Fruit fly (Drosophila melanogaster) whole organism, embryonic: ENCODE results near the gene red.

ENCODE experiments used
- Atf6 ChIP-seq: fragments of 200-800 bp; sonication (Bioruptor generic); IDR thresholded peaks from 2 replicates; pipeline ENCODE4 v1.3.6; 2022; ENCODE audit warnings: missing biosample characterization, missing genetic modification characterization
- CG10321 ChIP-seq: fragments of 200-800 bp; sonication (Bioruptor generic); IDR thresholded peaks from 2 replicates; pipeline ENCODE4 v1.3.6; 2022; ENCODE audit warnings: missing biosample characterization, missing genetic modification characterization
- CG12071 ChIP-seq: fragments of 200-800 bp; sonication (Bioruptor generic); optimal IDR thresholded peaks from 3 replicates; lab custom pipeline; 2018; ENCODE audit warnings: missing biosample characterization, mild to moderate bottlenecking, missing genetic modification characterization
- CG12769 ChIP-seq: fragments of 200-800 bp; sonication (Bioruptor generic); optimal IDR thresholded peaks from 2 replicates; lab custom pipeline; 2019; ENCODE audit warnings: missing biosample characterization, mild to moderate bottlenecking, missing genetic modification characterization, moderate library complexity
- CG13123 ChIP-seq: fragments of 200-800 bp; sonication (Bioruptor generic); optimal IDR thresholded peaks from 2 replicates; lab custom pipeline; 2016; ENCODE audit warnings: missing biosample characterization, missing genetic modification characterization
- CG13775 ChIP-seq: fragments of 200-800 bp; sonication (Bioruptor generic); optimal IDR thresholded peaks from 3 replicates; lab custom pipeline; 2017; ENCODE audit warnings: missing biosample characterization, mild to moderate bottlenecking, missing genetic modification characterization
- CG2116 ChIP-seq: fragments of 200-800 bp; sonication (Bioruptor generic); optimal IDR thresholded peaks from 3 replicates; lab custom pipeline; 2018; ENCODE audit warnings: missing biosample characterization, mild to moderate bottlenecking, missing genetic modification characterization
- CG3065 ChIP-seq: fragments of 200-800 bp; sonication (Bioruptor generic); optimal IDR thresholded peaks from 2 replicates; lab custom pipeline; 2016; ENCODE audit warnings: missing biosample characterization, missing genetic modification characterization
- CG31365 ChIP-seq: fragments of 200-800 bp; sonication (Bioruptor generic); optimal IDR thresholded peaks from 2 replicates; lab custom pipeline; 2018; ENCODE audit warnings: missing biosample characterization, mild to moderate bottlenecking, missing genetic modification characterization
- CG31441 ChIP-seq: fragments of 200-800 bp; sonication (Bioruptor generic); IDR thresholded peaks from 2 replicates; pipeline ENCODE4 v1.3.6; 2022; ENCODE audit warnings: missing biosample characterization, missing genetic modification characterization
- CG6854 ChIP-seq: fragments of 200-800 bp; sonication (Bioruptor generic); optimal IDR thresholded peaks from 3 replicates; lab custom pipeline; 2017; ENCODE audit warnings: missing biosample characterization, mild to moderate bottlenecking, missing genetic modification characterization
- CG7372 ChIP-seq: fragments of 200-800 bp; sonication (Bioruptor generic); IDR thresholded peaks from 2 replicates; pipeline ENCODE4 v1.3.6; 2022; ENCODE audit warnings: missing biosample characterization, missing genetic modification characterization
- CG7556 ChIP-seq: fragments of 200-800 bp; sonication (Bioruptor generic); optimal IDR thresholded peaks from 2 replicates; lab custom pipeline; 2017; ENCODE audit warnings: missing biosample characterization, mild to moderate bottlenecking, missing genetic modification characterization
- CG8290 ChIP-seq, 3 experiments: fragments of 200-800 bp; sonication (Bioruptor generic); optimal IDR thresholded peaks; 2 replicates each; lab custom pipeline; 2016 to 2019; ENCODE audit warnings: missing biosample characterization in 3 of 3, missing genetic modification characterization in 3 of 3, mild to moderate bottlenecking in 2 of 3, moderate library complexity in 1 of 3
- CG9437 ChIP-seq: fragments of 200-800 bp; sonication (Bioruptor generic); optimal IDR thresholded peaks from 2 replicates; lab custom pipeline; 2018; ENCODE audit warnings: missing biosample characterization, mild to moderate bottlenecking, missing genetic modification characterization
- CG9727 ChIP-seq: fragments of 200-800 bp; sonication (Bioruptor generic); optimal IDR thresholded peaks from 3 replicates; lab custom pipeline; 2017; ENCODE audit warnings: missing biosample characterization, mild to moderate bottlenecking, missing genetic modification characterization
- D19B ChIP-seq: fragments of 200-800 bp; sonication (Bioruptor generic); optimal IDR thresholded peaks from 2 replicates; lab custom pipeline; 2017; ENCODE audit warnings: missing biosample characterization, mild to moderate bottlenecking, missing genetic modification characterization
- Dip2 ChIP-seq: fragments of 200-800 bp; sonication (Bioruptor generic); IDR thresholded peaks from 2 replicates; pipeline ENCODE4 v1.3.6; 2022; ENCODE audit warnings: missing biosample characterization, missing genetic modification characterization
- Eip74EF ChIP-seq, 2 experiments: fragments of 200-800 bp in 1 of 2; fragments of >200 bp in 1 of 2; sonication (Bioruptor generic) in 1 of 2; optimal IDR thresholded peaks; 2 replicates each; lab custom pipeline; 2017 to 2019; ENCODE audit warnings: missing biosample characterization in 2 of 2, missing genetic modification characterization in 2 of 2, mild to moderate bottlenecking in 1 of 2, moderate library complexity in 1 of 2
- HHEX ChIP-seq: fragments of 200-800 bp; sonication (Bioruptor generic); optimal IDR thresholded peaks from 3 replicates; lab custom pipeline; 2017; ENCODE audit warnings: missing biosample characterization, mild to moderate bottlenecking, missing genetic modification characterization, missing genetic modification reagents
- Hmx ChIP-seq: fragments of 200-800 bp; sonication (Bioruptor generic); optimal IDR thresholded peaks from 2 replicates; lab custom pipeline; 2016; ENCODE audit warnings: missing biosample characterization, missing genetic modification characterization
- Hr51 ChIP-seq, 2 experiments: fragments of 200-800 bp; sonication (Bioruptor generic); optimal IDR thresholded peaks; 2 replicates in 1 of 2; 3 replicates in 1 of 2; lab custom pipeline; 2016 to 2018; ENCODE audit warnings: missing biosample characterization in 2 of 2, missing genetic modification characterization in 2 of 2, mild to moderate bottlenecking in 1 of 2, moderate library complexity in 1 of 2
- MBD-R2 ChIP-seq: fragments of 200-800 bp; sonication (Bioruptor generic); IDR thresholded peaks from 2 replicates; pipeline ENCODE4 v1.3.6; 2022; ENCODE audit warnings: missing biosample characterization, missing genetic modification characterization
- Myb ChIP-seq: fragments of 200-800 bp; sonication (Bioruptor generic); optimal IDR thresholded peaks from 2 replicates; lab custom pipeline; 2016; ENCODE audit warnings: missing biosample characterization, missing genetic modification characterization
- PHDP ChIP-seq: fragments of 200-800 bp; sonication (Bioruptor generic); optimal IDR thresholded peaks from 3 replicates; lab custom pipeline; 2018; ENCODE audit warnings: missing biosample characterization, mild to moderate bottlenecking, missing genetic modification characterization, moderate library complexity
- Scr ChIP-seq: fragments of 200-800 bp; sonication (Bioruptor generic); IDR thresholded peaks from 2 replicates; pipeline ENCODE4 v1.3.6; 2022; ENCODE audit warnings: missing biosample characterization, missing genetic modification characterization; ENCODE audit not compliant: partially characterized antibody
- Sox102F ChIP-seq: fragments of 200-800 bp; sonication (Bioruptor generic); optimal IDR thresholded peaks from 2 replicates; lab custom pipeline; 2018; ENCODE audit warnings: missing biosample characterization, mild to moderate bottlenecking, missing genetic modification characterization, moderate library complexity
- Vsx1 ChIP-seq: fragments of 200-800 bp; sonication (Bioruptor generic); optimal IDR thresholded peaks from 2 replicates; lab custom pipeline; 2017; ENCODE audit warnings: missing biosample characterization, mild to moderate bottlenecking, missing genetic modification characterization, missing genetic modification reagents
- aop ChIP-seq: fragments of 200-800 bp; sonication (Bioruptor generic); IDR thresholded peaks from 2 replicates; pipeline ENCODE4 v1.3.6; 2022; ENCODE audit warnings: missing biosample characterization, missing genetic modification characterization
- bbx ChIP-seq: fragments of 200-800 bp; sonication (Bioruptor generic); IDR thresholded peaks from 2 replicates; pipeline ENCODE4 v1.3.6; 2022; ENCODE audit warnings: missing biosample characterization, missing genetic modification characterization; ENCODE audit not compliant: partially characterized antibody
- ci ChIP-seq: fragments of 200-800 bp; sonication (Bioruptor generic); IDR thresholded peaks from 3 replicates; pipeline ENCODE4 v1.3.6; 2022; ENCODE audit warnings: missing biosample characterization, missing genetic modification characterization
- cwo ChIP-seq: fragments of 200-800 bp; sonication (Bioruptor generic); optimal IDR thresholded peaks from 3 replicates; lab custom pipeline; 2017; ENCODE audit warnings: missing biosample characterization, missing genetic modification characterization, mild to moderate bottlenecking, moderate library complexity, missing genetic modification reagents
- dysf ChIP-seq: fragments of 200-800 bp; sonication (Bioruptor generic); IDR thresholded peaks from 3 replicates; pipeline ENCODE4 v1.3.6; 2022; ENCODE audit warnings: missing biosample characterization, missing genetic modification characterization
- ewg ChIP-seq: fragments of 200-800 bp; sonication (Bioruptor generic); optimal IDR thresholded peaks from 3 replicates; lab custom pipeline; 2017; ENCODE audit warnings: mild to moderate bottlenecking, missing biosample characterization, missing genetic modification reagents, missing genetic modification characterization
- grn ChIP-seq: fragments of 200-800 bp; sonication (Bioruptor generic); optimal IDR thresholded peaks from 3 replicates; lab custom pipeline; 2017; ENCODE audit warnings: missing biosample characterization, missing genetic modification characterization
- gro ChIP-seq: fragments of 200-800 bp; sonication (Bioruptor generic); optimal IDR thresholded peaks from 2 replicates; lab custom pipeline; 2016; ENCODE audit warnings: missing biosample characterization, missing genetic modification characterization
- gsb ChIP-seq: fragments of 200-800 bp; sonication (Bioruptor generic); IDR thresholded peaks from 2 replicates; pipeline ENCODE4 v1.3.6; 2022; ENCODE audit warnings: missing biosample characterization, missing genetic modification characterization
- h ChIP-seq: fragments of >200 bp; optimal IDR thresholded peaks from 2 replicates; lab custom pipeline; 2017
- hb ChIP-seq: fragments of 200-800 bp; sonication (Bioruptor generic); IDR thresholded peaks from 3 replicates; pipeline ENCODE4 v1.3.6; 2022; ENCODE audit warnings: missing biosample characterization, missing genetic modification characterization; ENCODE audit not compliant: partially characterized antibody
- lov ChIP-seq, 2 experiments: fragments of 200-800 bp in 1 of 2; fragments of >200 bp in 1 of 2; sonication (Bioruptor generic) in 1 of 2; IDR thresholded peaks in 1 of 2; optimal IDR thresholded peaks in 1 of 2; 2 replicates in 1 of 2; 3 replicates in 1 of 2; pipeline versions ENCODE4 v1.3.6 to Lab custom; 2017 to 2022; ENCODE audit warnings: missing biosample characterization in 1 of 2, missing genetic modification characterization in 1 of 2
- mirr ChIP-seq: fragments of 200-800 bp; sonication (Bioruptor generic); optimal IDR thresholded peaks from 3 replicates; lab custom pipeline; 2018; ENCODE audit warnings: missing biosample characterization, mild to moderate bottlenecking, missing genetic modification characterization
- phol ChIP-seq: fragments of 200-800 bp; sonication (Bioruptor generic); optimal IDR thresholded peaks from 3 replicates; lab custom pipeline; 2018; ENCODE audit warnings: missing biosample characterization, mild to moderate bottlenecking, missing genetic modification characterization, moderate library complexity
- row ChIP-seq: fragments of 200-800 bp; sonication (Bioruptor generic); IDR thresholded peaks from 3 replicates; pipeline ENCODE4 v1.3.6; 2022; ENCODE audit warnings: missing biosample characterization, missing genetic modification characterization
- sc ChIP-seq, 3 experiments: fragments of >200 bp in 2 of 3; fragments of 200-800 bp in 1 of 3; sonication (Bioruptor generic) in 1 of 3; optimal IDR thresholded peaks; 2 replicates in 2 of 3; 3 replicates in 1 of 3; lab custom pipeline; 2017; ENCODE audit warnings: mild to moderate bottlenecking in 1 of 3, missing biosample characterization in 1 of 3, missing genetic modification characterization in 1 of 3, missing genetic modification reagents in 1 of 3
- ssp ChIP-seq: fragments of 200-800 bp; sonication (Bioruptor generic); IDR thresholded peaks from 2 replicates; pipeline ENCODE4 v1.3.6; 2022; ENCODE audit warnings: missing biosample characterization, missing genetic modification characterization
- zfh2 ChIP-seq: fragments of 200-800 bp; sonication (Bioruptor generic); optimal IDR thresholded peaks from 2 replicates; lab custom pipeline; 2016; ENCODE audit warnings: missing biosample characterization, missing genetic modification characterization

red gene

dm6 chr3R:14346838-14347745, 58.2 kb downstream of the red start (continued):
- no peak for TF ChIP-seq bbx
- no peak for TF ChIP-seq Scr (GFP tag; lab: Robert Waterston, UW)
- no peak for TF ChIP-seq CG8290 (GFP tag; optimal IDR thresholded peaks at IDR 0.05; lab: Kevin White, UChicago)
- no peak for TF ChIP-seq CG8290 (tag; optimal IDR thresholded peaks at IDR 0.05; lab: Kevin White, UChicago)
- peak; percentile 72 for TF ChIP-seq cwo (GFP tag; lab: Kevin White, UChicago)
- TF ChIP-seq CG7372: no peak
- no peak for TF ChIP-seq CG6854 (GFP tag; lab: Kevin White, UChicago)
- TF ChIP-seq ssp (GFP tag; lab: Robert Waterston, UW): no peak
- TF ChIP-seq CG12769 (tag; lab: Kevin White, UChicago): no peak
- no peak for TF ChIP-seq hb (GFP tag; lab: Robert Waterston, UW)
- no peak for TF ChIP-seq CG12071 (GFP tag; lab: Kevin White, UChicago)
- TF ChIP-seq CG7556 (GFP tag; lab: Kevin White, UChicago): peak; percentile 84
- TF ChIP-seq aop (GFP tag; lab: Robert Waterston, UW): no peak
- peak; percentile 64 for TF ChIP-seq HHEX (GFP tag; lab: Kevin White, UChicago)
- TF ChIP-seq Myb (GFP tag; lab: Kevin White, UChicago): no peak
- TF ChIP-seq MBD-R2 (GFP tag; lab: Robert Waterston, UW): 0 out of 2 replicates have a peak, but pooled peaks have one; percentile 13
- TF ChIP-seq Hr51 (GFP tag; optimal IDR thresholded peaks at IDR 0.05; lab: Kevin White, UChicago): peak in 1 of 2 experiments; percentile 77
- TF ChIP-seq CG31441 (GFP tag; lab: Robert Waterston, UW): peak; percentile 77
- peak; percentile 42 for TF ChIP-seq D19B (GFP tag; lab: Kevin White, UChicago)
- no peak for TF ChIP-seq ewg
- peak; percentile 69 for TF ChIP-seq dysf
- no peak for TF ChIP-seq zfh2 (GFP tag; lab: Kevin White, UChicago)
- peak; percentile 64 for TF ChIP-seq PHDP (tag; lab: Kevin White, UChicago)
- TF ChIP-seq CG9437 (GFP tag; lab: Kevin White, UChicago): peak; percentile 5
- TF ChIP-seq phol: peak; percentile 66
- TF ChIP-seq CG3065: no peak
- TF ChIP-seq grn: no peak
- peak in 1 of 2 experiments; percentile 33 for TF ChIP-seq Eip74EF (GFP tag; optimal IDR thresholded peaks at IDR 0.05; lab: Kevin White, UChicago)
- TF ChIP-seq mirr (GFP tag; lab: Kevin White, UChicago): peak; percentile 30
- TF ChIP-seq row (GFP tag; lab: Robert Waterston, UW): peak; percentile 56; the same call in 2 of the 3 replicates
- TF ChIP-seq lov (optimal IDR thresholded peaks at IDR 0.05; lab: Kevin White, UChicago): no peak
- TF ChIP-seq lov (GFP tag; IDR thresholded peaks at IDR 0.05; lab: Robert Waterston, UW): no peak
- TF ChIP-seq Vsx1: peak; percentile 20
- no peak for TF ChIP-seq Hmx (GFP tag; lab: Kevin White, UChicago)
- no peak for TF ChIP-seq Dip2 (GFP tag; lab: Robert Waterston, UW)
- peak; percentile 16 for TF ChIP-seq CG2116
- 0 out of 2 replicates have a peak, but pooled peaks have one; percentile 40 for TF ChIP-seq Atf6 (GFP tag; lab: Robert Waterston, UW)
- TF ChIP-seq CG13123 (GFP tag; lab: Kevin White, UChicago): peak; percentile 8
- peak; percentile 65 for TF ChIP-seq CG9727
- TF ChIP-seq h (lab: Kevin White, UChicago): no peak
- TF ChIP-seq CG10321: no peak
- no peak for TF ChIP-seq gro (GFP tag; lab: Kevin White, UChicago)
- peak; percentile 16; the same call in 1 of the 2 replicates for TF ChIP-seq gsb (GFP tag; lab: Robert Waterston, UW)
- peak; percentile 53 for TF ChIP-seq CG13775 (GFP tag; lab: Kevin White, UChicago)
- no peak; the same call in 2 of the 3 replicates for TF ChIP-seq ci
- TF ChIP-seq Sox102F: peak; percentile 70
- no peak for TF ChIP-seq sc (optimal IDR thresholded peaks at IDR 0.05; lab: Kevin White, UChicago)
- TF ChIP-seq sc (GFP tag; optimal IDR thresholded peaks at IDR 0.05; lab: Kevin White, UChicago): peak; percentile 10
- TF ChIP-seq CG31365 (tag; lab: Kevin White, UChicago): no peak
